Fruit fly (Drosophila melanogaster): ENCODE data around the gene CG6908.

DNA sequence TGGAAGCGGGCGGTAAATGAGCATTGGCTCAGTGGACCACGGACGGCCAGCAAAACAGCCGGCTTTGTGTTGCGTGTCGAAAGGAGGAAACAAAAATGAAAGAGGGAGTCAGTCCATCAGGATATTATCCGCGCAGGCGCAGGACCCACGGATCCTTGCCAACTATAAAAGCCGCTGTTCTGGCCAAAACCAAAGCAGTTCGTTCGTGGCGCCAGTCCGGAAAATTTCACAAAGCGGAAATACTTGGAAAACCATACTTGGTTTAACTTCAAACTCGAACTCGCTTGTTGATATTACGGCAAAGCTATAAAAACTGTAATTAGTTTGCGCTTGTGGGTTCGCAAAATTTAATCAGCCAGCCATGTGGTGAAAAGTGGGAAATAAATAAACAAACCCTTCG is 31.7 kb upstream of the CG6908 start, which contains the start of gene CG12594:
- no peak for TF ChIP-seq fru (GFP tag; optimal IDR thresholded peaks at IDR 0.05)
- TF ChIP-seq N (GFP tag; optimal IDR thresholded peaks at IDR 0.05): no peak
